Fruit fly (Drosophila melanogaster) whole organism: ENCODE measurements around the gene CG5194.

ENCODE experiments used
- CG8478 ChIP-seq: fragments of >200 bp; optimal IDR thresholded peaks from 2 replicates; lab custom pipeline; 2018; ENCODE audit warnings: inconsistent platforms
- Dll ChIP-seq: fragments of >200 bp; optimal IDR thresholded peaks from 2 replicates; lab custom pipeline; 2017
- pan ChIP-seq: fragments of >200 bp; optimal IDR thresholded peaks from 2 replicates; lab custom pipeline; 2017
- psq ChIP-seq: fragments of >200 bp; optimal IDR thresholded peaks from 2 replicates; lab custom pipeline; 2017
- usp ChIP-seq: fragments of >200 bp; optimal IDR thresholded peaks from 2 replicates; lab custom pipeline; 2017; ENCODE audit warnings: missing biosample characterization, missing genetic modification characterization, mixed read lengths

DNA sequence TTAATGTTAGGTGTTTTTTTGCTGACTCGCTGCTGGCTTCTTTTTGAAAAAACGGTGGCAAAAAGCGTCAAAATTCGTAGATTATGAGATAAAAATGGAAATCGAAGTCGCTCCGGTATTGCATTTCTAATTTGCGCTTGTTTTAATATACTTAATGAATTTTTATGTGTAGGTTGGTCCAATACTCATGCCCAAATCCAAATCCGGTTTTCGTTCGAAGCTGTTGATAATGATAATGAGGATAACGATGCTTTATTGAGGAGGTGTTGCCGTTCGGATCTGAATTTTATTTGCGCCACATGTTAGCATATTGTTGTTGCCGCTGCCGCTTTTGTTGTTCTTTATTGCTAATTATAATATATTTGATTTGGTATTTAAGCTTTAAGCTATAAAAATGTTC is 36.6 kb upstream of the CG5194 start:
- no peak for TF ChIP-seq CG8478 (lab: Kevin White, UChicago)
- no peak for TF ChIP-seq pan (lab: Kevin White, UChicago)
- TF ChIP-seq Dll (lab: Kevin White, UChicago) = no peak
- TF ChIP-seq psq (lab: Kevin White, UChicago) = no peak
- TF ChIP-seq usp (GFP tag; lab: Kevin White, UChicago) = no peak
